Fruit fly (Drosophila melanogaster) whole organism, adult: Measurements from ENCODE around the gene CG12693.

Experiments
- CG11617 ChIP-seq: fragments of 200-800 bp; sonication (Bioruptor generic); optimal IDR thresholded peaks from 2 replicates; lab custom pipeline; 2017; ENCODE audit warnings: mild to moderate bottlenecking, missing biosample characterization, missing genetic modification reagents, missing genetic modification characterization
- CG12768 ChIP-seq: fragments of 200-800 bp; sonication (Bioruptor generic); optimal IDR thresholded peaks from 2 replicates; lab custom pipeline; 2017; ENCODE audit warnings: missing biosample characterization, missing genetic modification characterization, mild to moderate bottlenecking, moderate library complexity, missing genetic modification reagents
- CG14711 ChIP-seq: fragments of 200-800 bp; sonication (Bioruptor generic); optimal IDR thresholded peaks from 2 replicates; lab custom pipeline; 2018; ENCODE audit warnings: missing biosample characterization, mild to moderate bottlenecking, missing genetic modification characterization, moderate library complexity
- CG1620 ChIP-seq: fragments of 200-800 bp; sonication (Bioruptor generic); optimal IDR thresholded peaks from 2 replicates; lab custom pipeline; 2016; ENCODE audit warnings: missing biosample characterization, missing genetic modification characterization
- CG33017 ChIP-seq: fragments of 200-800 bp; sonication (Bioruptor generic); optimal IDR thresholded peaks from 2 replicates; lab custom pipeline; 2018; ENCODE audit warnings: missing biosample characterization, mild to moderate bottlenecking, missing genetic modification characterization, moderate library complexity
- CG5204 ChIP-seq: fragments of 200-800 bp; sonication (Bioruptor generic); optimal IDR thresholded peaks from 2 replicates; lab custom pipeline; 2016; ENCODE audit warnings: missing biosample characterization, missing genetic modification characterization
- CG7045 ChIP-seq: fragments of 200-800 bp; sonication (Bioruptor generic); optimal IDR thresholded peaks from 2 replicates; lab custom pipeline; 2017; ENCODE audit warnings: missing biosample characterization, mild to moderate bottlenecking, missing genetic modification characterization
- CG7101 ChIP-seq: fragments of 200-800 bp; sonication (Bioruptor generic); optimal IDR thresholded peaks from 2 replicates; lab custom pipeline; 2018; ENCODE audit warnings: missing biosample characterization, mild to moderate bottlenecking, missing genetic modification characterization, moderate library complexity
- Clk ChIP-seq: fragments of 200-800 bp; sonication (Bioruptor generic); optimal IDR thresholded peaks from 2 replicates; lab custom pipeline; 2017; ENCODE audit warnings: missing biosample characterization, missing genetic modification characterization
- Crg-1 ChIP-seq: fragments of 200-800 bp; sonication (Bioruptor generic); optimal IDR thresholded peaks from 2 replicates; lab custom pipeline; 2016; ENCODE audit warnings: missing biosample characterization, missing genetic modification characterization
- Hr96 ChIP-seq: fragments of 200-800 bp; sonication (Bioruptor generic); optimal IDR thresholded peaks from 2 replicates; lab custom pipeline; 2016; ENCODE audit warnings: missing biosample characterization, missing genetic modification characterization
- Mnt ChIP-seq: fragments of 200-800 bp; sonication (Bioruptor generic); optimal IDR thresholded peaks from 2 replicates; lab custom pipeline; 2016; ENCODE audit warnings: missing biosample characterization, mild to moderate bottlenecking, missing genetic modification characterization
- bab1 ChIP-seq: fragments of 200-800 bp; sonication (Bioruptor generic); optimal IDR thresholded peaks from 3 replicates; lab custom pipeline; 2019; ENCODE audit warnings: missing biosample characterization, mild to moderate bottlenecking, missing genetic modification characterization, moderate library complexity
- cic ChIP-seq: fragments of 200-800 bp; sonication (Bioruptor generic); optimal IDR thresholded peaks from 2 replicates; lab custom pipeline; 2017; ENCODE audit warnings: missing biosample characterization, mild to moderate bottlenecking, missing genetic modification characterization, moderate library complexity
- cnc ChIP-seq, 2 experiments: fragments of >200 bp; optimal IDR thresholded peaks; 2 replicates each; lab custom pipeline; 2017
- kay ChIP-seq: fragments of 200-800 bp; sonication (Bioruptor generic); peaks from one replicate; lab custom pipeline; 2016; ENCODE audit warnings: missing biosample characterization, missing genetic modification characterization, borderline replicate concordance
- ovo ChIP-seq: fragments of 200-800 bp; sonication (Bioruptor generic); optimal IDR thresholded peaks from 2 replicates; lab custom pipeline; 2016; ENCODE audit warnings: missing biosample characterization, missing genetic modification characterization
- pad ChIP-seq: fragments of 200-800 bp; sonication (Bioruptor generic); optimal IDR thresholded peaks from 3 replicates; lab custom pipeline; 2017; ENCODE audit warnings: missing biosample characterization, missing genetic modification characterization, mild to moderate bottlenecking, moderate library complexity, missing genetic modification reagents
- tj ChIP-seq: fragments of 200-800 bp; sonication (Bioruptor generic); optimal IDR thresholded peaks from 3 replicates; lab custom pipeline; 2017; ENCODE audit warnings: missing biosample characterization, mild to moderate bottlenecking, missing genetic modification characterization, moderate library complexity
- toe ChIP-seq: fragments of 200-800 bp; sonication (Bioruptor generic); optimal IDR thresholded peaks from 2 replicates; lab custom pipeline; 2016; ENCODE audit warnings: missing biosample characterization, missing genetic modification characterization

The CG12693 gene

dm6 chrX:4302246-4302645 is 27.0 kb downstream of the CG12693 start, which contains the start of gene CG12692:
CG12692 (minus strand) TSS chrX:4302346.
- no peak for TF ChIP-seq Clk (GFP tag; lab: Kevin White, UChicago)
- no peak for TF ChIP-seq bab1 (GFP tag; lab: Kevin White, UChicago)
- TF ChIP-seq CG7045 (GFP tag; lab: Kevin White, UChicago) = no peak
- TF ChIP-seq CG5204 (GFP tag; lab: Kevin White, UChicago) = no peak
- no peak for TF ChIP-seq cnc (optimal IDR thresholded peaks at IDR 0.05; lab: Kevin White, UChicago)
- no peak for TF ChIP-seq CG14711 (tag; lab: Kevin White, UChicago)
- TF ChIP-seq Hr96 (GFP tag; lab: Kevin White, UChicago) = no peak
- no peak for TF ChIP-seq CG1620 (GFP tag; lab: Kevin White, UChicago)
- TF ChIP-seq CG33017 (tag; lab: Kevin White, UChicago) = no peak
- no peak for TF ChIP-seq CG12768 (GFP tag; lab: Kevin White, UChicago)
- no peak for TF ChIP-seq cic
- TF ChIP-seq tj (GFP tag; lab: Kevin White, UChicago) = no peak
- no peak for TF ChIP-seq toe (GFP tag; lab: Kevin White, UChicago)
- no peak for TF ChIP-seq kay (GFP tag; lab: Kevin White, UChicago)
- no peak for TF ChIP-seq CG7101 (tag; lab: Kevin White, UChicago)
- TF ChIP-seq Crg-1 = no peak
- no peak for TF ChIP-seq ovo (GFP tag; lab: Kevin White, UChicago)
- no peak for TF ChIP-seq pad (GFP tag; lab: Kevin White, UChicago)
- no peak for TF ChIP-seq Mnt (GFP tag; lab: Kevin White, UChicago)

dm6 chrX:4293418-4293817 is 35.8 kb downstream of the CG12693 start:
- TF ChIP-seq Mnt (GFP tag; lab: Kevin White, UChicago) = no peak
- no peak for TF ChIP-seq Crg-1
- no peak for TF ChIP-seq Clk (GFP tag; lab: Kevin White, UChicago)
- no peak for TF ChIP-seq toe (GFP tag; lab: Kevin White, UChicago)
- TF ChIP-seq CG5204 (GFP tag; lab: Kevin White, UChicago) = no peak
- TF ChIP-seq CG7045 (GFP tag; lab: Kevin White, UChicago) = no peak
- TF ChIP-seq CG7101 (tag; lab: Kevin White, UChicago) = no peak
- TF ChIP-seq cnc (optimal IDR thresholded peaks at IDR 0.05; lab: Kevin White, UChicago) = no peak
- no peak for TF ChIP-seq pad (GFP tag; lab: Kevin White, UChicago)
- TF ChIP-seq CG14711 (tag; lab: Kevin White, UChicago) = no peak
- TF ChIP-seq tj (GFP tag; lab: Kevin White, UChicago) = no peak
- TF ChIP-seq CG11617 = no peak

- TF ChIP-seq CG12768 (GFP tag; lab: Kevin White, UChicago) = no peak
- TF ChIP-seq Hr96 (GFP tag; lab: Kevin White, UChicago) = no peak
- TF ChIP-seq CG11617 = no peak
- no peak for TF ChIP-seq tj (GFP tag; lab: Kevin White, UChicago)
- no peak for TF ChIP-seq CG7045 (GFP tag; lab: Kevin White, UChicago)
- no peak for TF ChIP-seq cnc (optimal IDR thresholded peaks at IDR 0.05; lab: Kevin White, UChicago)
- TF ChIP-seq cic = no peak
- TF ChIP-seq CG7101 (tag; lab: Kevin White, UChicago) = no peak
- no peak for TF ChIP-seq CG14711 (tag; lab: Kevin White, UChicago)
- TF ChIP-seq pad (GFP tag; lab: Kevin White, UChicago) = no peak
- no peak for TF ChIP-seq CG33017 (tag; lab: Kevin White, UChicago)
- TF ChIP-seq bab1 (GFP tag; lab: Kevin White, UChicago) = no peak
- TF ChIP-seq ovo (GFP tag; lab: Kevin White, UChicago) = no peak
- TF ChIP-seq toe (GFP tag; lab: Kevin White, UChicago) = no peak
- no peak for TF ChIP-seq Clk (GFP tag; lab: Kevin White, UChicago)
- no peak for TF ChIP-seq CG5204 (GFP tag; lab: Kevin White, UChicago)
These were observed 48.5 kb downstream of the CG12693 start for dm6 chrX:4280769-4281168.

- no peak for TF ChIP-seq Clk (GFP tag; lab: Kevin White, UChicago)
- no peak for TF ChIP-seq cnc (optimal IDR thresholded peaks at IDR 0.05; lab: Kevin White, UChicago)
- no peak for TF ChIP-seq bab1 (GFP tag; lab: Kevin White, UChicago)
- TF ChIP-seq ovo (GFP tag; lab: Kevin White, UChicago) = no peak
- no peak for TF ChIP-seq tj (GFP tag; lab: Kevin White, UChicago)
- no peak for TF ChIP-seq toe (GFP tag; lab: Kevin White, UChicago)
- no peak for TF ChIP-seq Crg-1
- no peak for TF ChIP-seq CG11617
- no peak for TF ChIP-seq CG12768 (GFP tag; lab: Kevin White, UChicago)
- TF ChIP-seq CG33017 (tag; lab: Kevin White, UChicago) = no peak
These were observed 51.4 kb downstream of the CG12693 start, which contains the start of gene CG15578 for dm6 chrX:4277861-4278260. CG15578 (minus strand) TSS chrX:4277961.
